Worm (Caenorhabditis elegans) whole organism, L4/young adult: Measurements from ENCODE around the gene M163.8.

Source experiments
- W03F9.2 ChIP-seq: fragments of 150-350 bp; optimal IDR thresholded peaks from 2 replicates; lab custom pipeline; 2014; ENCODE audit warnings: missing biosample characterization, missing genetic modification characterization
- dao-5 ChIP-seq: sonication (generic microtip); optimal IDR thresholded peaks from 2 replicates; lab custom pipeline; 2016; ENCODE audit warnings: missing genotype, missing genetic modification characterization, moderate library complexity, missing compliant biosample characterization
- him-1 ChIP-seq: sonication (generic microtip); optimal IDR thresholded peaks from 2 replicates; lab custom pipeline; 2016; ENCODE audit warnings: missing genotype, missing genetic modification reagents, missing genetic modification characterization, missing compliant biosample characterization

DNA sequence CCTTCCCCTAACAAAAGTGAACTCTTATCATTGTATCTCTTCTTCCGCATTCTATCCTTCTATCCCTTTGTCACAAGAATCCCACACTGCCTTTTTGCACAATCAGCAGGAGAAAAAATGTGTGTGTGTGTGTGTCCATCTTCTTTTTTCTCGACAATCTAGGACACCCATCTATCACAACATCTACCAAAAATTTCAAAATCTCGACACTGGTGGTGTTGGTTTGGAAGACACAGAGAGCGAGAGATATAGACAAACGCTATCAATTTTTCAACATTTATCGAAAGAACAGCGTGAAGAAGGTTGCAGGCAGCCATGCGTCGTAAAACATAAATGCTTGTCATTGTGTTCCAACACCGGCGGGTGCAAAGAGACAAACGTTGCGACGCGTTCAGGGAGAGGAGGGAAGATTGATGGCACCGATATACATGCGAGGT, 23.9 kb downstream of the M163.8 start:
- no peak for TF ChIP-seq dao-5 (tag; lab: Kevin White, UChicago)
- TF ChIP-seq him-1 (tag; lab: Kevin White, UChicago) = no peak
- no peak for TF ChIP-seq W03F9.2 (tag; lab: Kevin White, UChicago)
